Worm (Caenorhabditis elegans): ENCODE results near the gene B0252.1.

DNA sequence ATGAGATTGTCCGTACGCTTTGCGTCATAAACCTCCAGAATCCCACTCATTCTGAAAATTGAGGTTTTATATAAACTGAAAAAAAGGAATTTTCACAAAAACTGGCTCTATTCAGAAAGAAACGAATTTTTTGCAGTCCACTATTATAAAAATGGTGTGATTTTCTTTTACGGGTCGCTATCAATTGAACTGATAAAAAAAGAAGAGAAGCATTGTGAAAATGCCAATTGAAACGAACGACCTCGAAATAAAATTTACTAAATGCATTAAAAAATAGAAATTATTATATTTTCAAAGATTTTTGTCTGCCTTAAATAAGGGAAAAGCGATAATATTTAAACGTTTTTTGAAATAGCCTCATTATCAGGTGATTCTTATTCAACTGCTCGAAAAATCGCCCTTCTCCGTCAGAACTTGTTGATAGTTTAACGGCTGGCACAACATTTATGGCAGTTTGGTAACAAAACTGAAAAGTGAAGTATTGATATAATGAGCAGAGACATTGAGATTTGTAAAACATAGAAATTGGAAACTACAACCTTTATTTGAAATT is 52.8 kb downstream of the B0252.1 start, which contains the start of gene art-1:
- TF ChIP-seq ztf-29 (GFP tag; IDR thresholded peaks at IDR 0.05), result no peak
- no peak for TF ChIP-seq tab-1 (GFP tag; IDR thresholded peaks at IDR 0.05)
- no peak for TF ChIP-seq klf-2 (GFP tag; conservative IDR thresholded peaks at IDR 0.05)
- TF ChIP-seq ref-1 (GFP tag; conservative IDR thresholded peaks at IDR 0.05), result no peak
- TF ChIP-seq flt-1 (GFP tag; IDR thresholded peaks at IDR 0.05), result no peak
- TF ChIP-seq T22C8.4 (GFP tag; IDR thresholded peaks at IDR 0.05), result no peak
- TF ChIP-seq ztf-23 (GFP tag; IDR thresholded peaks at IDR 0.05), result no peak
- TF ChIP-seq cog-1 (tag; optimal IDR thresholded peaks at IDR 0.05), result no peak
- no peak for TF ChIP-seq med-1 (GFP tag; optimal IDR thresholded peaks at IDR 0.05; ENCODE audit: insufficient read depth)
